Fruit fly (Drosophila melanogaster) whole organism, embryonic: ENCODE data around the gene Ccz1.

Experiments
- Ada2b ChIP-seq: fragments of 200-800 bp; sonication (Bioruptor generic); IDR thresholded peaks from 2 replicates; pipeline ENCODE4 v1.3.6; 2022; ENCODE audit warnings: missing biosample characterization, missing genetic modification characterization
- Adf1 ChIP-seq: fragments of 200-800 bp; sonication (Bioruptor generic); IDR thresholded peaks from 2 replicates; pipeline ENCODE4 v1.3.6; 2022; ENCODE audit warnings: missing biosample characterization, missing genetic modification characterization
- CG10321 ChIP-seq: fragments of 200-800 bp; sonication (Bioruptor generic); IDR thresholded peaks from 2 replicates; pipeline ENCODE4 v1.3.6; 2022; ENCODE audit warnings: missing biosample characterization, missing genetic modification characterization
- CG11696 ChIP-seq: fragments of 200-800 bp; sonication (Bioruptor generic); IDR thresholded peaks from 2 replicates; pipeline ENCODE4 v1.3.6; 2022; ENCODE audit warnings: missing biosample characterization, missing genetic modification characterization
- CG15601 ChIP-seq: fragments of 200-800 bp; sonication (Bioruptor generic); optimal IDR thresholded peaks from 3 replicates; lab custom pipeline; 2019; ENCODE audit warnings: missing biosample characterization, mild to moderate bottlenecking, missing genetic modification characterization, moderate library complexity
- CG15696 ChIP-seq: fragments of 200-800 bp; sonication (Bioruptor generic); optimal IDR thresholded peaks from 2 replicates; lab custom pipeline; 2019; ENCODE audit warnings: missing biosample characterization, mild to moderate bottlenecking, missing genetic modification characterization, moderate library complexity
- CG18619 ChIP-seq: fragments of 200-800 bp; sonication (Bioruptor generic); optimal IDR thresholded peaks from 3 replicates; lab custom pipeline; 2017; ENCODE audit warnings: missing biosample characterization, mild to moderate bottlenecking, missing genetic modification characterization
- CG31441 ChIP-seq: fragments of 200-800 bp; sonication (Bioruptor generic); IDR thresholded peaks from 2 replicates; pipeline ENCODE4 v1.3.6; 2022; ENCODE audit warnings: missing biosample characterization, missing genetic modification characterization
- CG34376 ChIP-seq: fragments of 200-800 bp; sonication (Bioruptor generic); optimal IDR thresholded peaks from 2 replicates; lab custom pipeline; 2018; ENCODE audit warnings: missing biosample characterization, mild to moderate bottlenecking, missing genetic modification characterization
- CG43689 ChIP-seq: fragments of 200-800 bp; sonication (Bioruptor generic); IDR thresholded peaks from 2 replicates; pipeline ENCODE4 v1.3.6; 2022; ENCODE audit warnings: missing biosample characterization, missing genetic modification characterization
- CG4404 ChIP-seq: fragments of 200-800 bp; sonication (Bioruptor generic); IDR thresholded peaks from 2 replicates; pipeline ENCODE4 v1.3.6; 2022; ENCODE audit warnings: missing biosample characterization, missing genetic modification characterization
- CG4424 ChIP-seq: fragments of 200-800 bp; sonication (Bioruptor generic); optimal IDR thresholded peaks from 3 replicates; lab custom pipeline; 2016; ENCODE audit warnings: missing biosample characterization, missing genetic modification characterization
- CG4854 ChIP-seq: fragments of 200-800 bp; sonication (Bioruptor generic); optimal IDR thresholded peaks from 2 replicates; lab custom pipeline; 2016; ENCODE audit warnings: missing biosample characterization, missing genetic modification characterization, inconsistent platforms
- CG6791 ChIP-seq: fragments of 200-800 bp; sonication (Bioruptor generic); IDR thresholded peaks from 3 replicates; pipeline ENCODE4 v1.3.6; 2022; ENCODE audit warnings: missing biosample characterization, missing genetic modification characterization; ENCODE audit not compliant: partially characterized antibody
- CG7963 ChIP-seq: fragments of 200-800 bp; sonication (Bioruptor generic); IDR thresholded peaks from 3 replicates; pipeline ENCODE4 v1.3.6; 2022; ENCODE audit warnings: missing biosample characterization, missing genetic modification characterization; ENCODE audit not compliant: partially characterized antibody
- CG9797 ChIP-seq: fragments of 200-800 bp; sonication (Bioruptor generic); optimal IDR thresholded peaks from 3 replicates; lab custom pipeline; 2018; ENCODE audit warnings: missing biosample characterization, mild to moderate bottlenecking, missing genetic modification characterization
- CG9932 ChIP-seq: fragments of 200-800 bp; sonication (Bioruptor generic); IDR thresholded peaks from 2 replicates; pipeline ENCODE4 v1.3.6; 2022; ENCODE audit warnings: missing biosample characterization, missing genetic modification characterization
- Camta ChIP-seq: fragments of 200-800 bp; sonication (Bioruptor generic); optimal IDR thresholded peaks from 2 replicates; lab custom pipeline; 2016; ENCODE audit warnings: missing biosample characterization, missing genetic modification characterization
- CkIIα-i1 ChIP-seq: fragments of 200-800 bp; sonication (Bioruptor generic); IDR thresholded peaks from 2 replicates; pipeline ENCODE4 v1.3.6; 2022; ENCODE audit warnings: missing biosample characterization, missing genetic modification characterization
- D19B ChIP-seq: fragments of 200-800 bp; sonication (Bioruptor generic); optimal IDR thresholded peaks from 2 replicates; lab custom pipeline; 2017; ENCODE audit warnings: missing biosample characterization, mild to moderate bottlenecking, missing genetic modification characterization
- E2f1 ChIP-seq: fragments of 200-800 bp; sonication (Bioruptor generic); IDR thresholded peaks from 2 replicates; pipeline ENCODE4 v1.3.6; 2022; ENCODE audit warnings: missing biosample characterization, missing genetic modification characterization
- Hmr ChIP-seq: fragments of 200-800 bp; sonication (Bioruptor generic); optimal IDR thresholded peaks from 3 replicates; lab custom pipeline; 2017; ENCODE audit warnings: mild to moderate bottlenecking, missing biosample characterization, missing genetic modification reagents, missing genetic modification characterization
- Kr ChIP-seq: fragments of 200-800 bp; sonication (Bioruptor generic); optimal IDR thresholded peaks from 2 replicates; lab custom pipeline; 2017; ENCODE audit warnings: missing biosample characterization, mild to moderate bottlenecking, missing genetic modification characterization
- Lim3 ChIP-seq: fragments of 200-800 bp; sonication (Bioruptor generic); IDR thresholded peaks from 2 replicates; pipeline ENCODE4 v1.3.6; 2022; ENCODE audit warnings: missing biosample characterization, missing genetic modification characterization
- NFAT ChIP-seq: fragments of 200-800 bp; sonication (Bioruptor generic); IDR thresholded peaks from 2 replicates; pipeline ENCODE4 v1.3.6; 2022; ENCODE audit warnings: missing biosample characterization, missing genetic modification characterization
- Neu2 ChIP-seq: fragments of 200-800 bp; sonication (Bioruptor generic); optimal IDR thresholded peaks from 3 replicates; lab custom pipeline; 2016; ENCODE audit warnings: missing biosample characterization, missing genetic modification characterization, borderline replicate concordance
- Nf-YA ChIP-seq: fragments of 200-800 bp; sonication (Bioruptor generic); IDR thresholded peaks from 2 replicates; pipeline ENCODE4 v1.3.6; 2022; ENCODE audit warnings: missing biosample characterization, missing genetic modification characterization
- Nf-YB ChIP-seq: fragments of 200-800 bp; sonication (Bioruptor generic); optimal IDR thresholded peaks from 3 replicates; lab custom pipeline; 2019; ENCODE audit warnings: missing biosample characterization, mild to moderate bottlenecking, missing genetic modification characterization, moderate library complexity
- Rfx ChIP-seq: fragments of 200-800 bp; sonication (Bioruptor generic); IDR thresholded peaks from 2 replicates; pipeline ENCODE4 v1.3.6; 2022; ENCODE audit warnings: missing biosample characterization, missing genetic modification characterization
- Sox100B ChIP-seq: fragments of 200-800 bp; sonication (Bioruptor generic); optimal IDR thresholded peaks from 3 replicates; lab custom pipeline; 2018; ENCODE audit warnings: missing biosample characterization, mild to moderate bottlenecking, missing genetic modification characterization
- Trl ChIP-seq, 3 experiments: fragments of >200 bp in 2 of 3; fragments of 200-800 bp in 1 of 3; sonication (Bioruptor generic) in 1 of 3; optimal IDR thresholded peaks; 2 replicates in 1 of 3; 3 replicates in 2 of 3; lab custom pipeline; 2016 to 2017; ENCODE audit warnings: missing biosample characterization in 1 of 3, missing genetic modification characterization in 1 of 3
- YL-1 ChIP-seq: fragments of 200-800 bp; sonication (Bioruptor generic); optimal IDR thresholded peaks from 3 replicates; lab custom pipeline; 2017; ENCODE audit warnings: missing biosample characterization, mild to moderate bottlenecking, missing genetic modification characterization
- ara ChIP-seq: fragments of 200-800 bp; sonication (Bioruptor generic); IDR thresholded peaks from 2 replicates; pipeline ENCODE4 v1.3.6; 2022; ENCODE audit warnings: missing biosample characterization, missing genetic modification characterization
- bowl ChIP-seq: fragments of 200-800 bp; sonication (Bioruptor generic); IDR thresholded peaks from 2 replicates; pipeline ENCODE4 v1.3.6; 2022; ENCODE audit warnings: missing biosample characterization, missing genetic modification characterization
- croc ChIP-seq: fragments of 200-800 bp; sonication (Bioruptor generic); conservative IDR thresholded peaks from 3 replicates; pipeline ENCODE4 v1.3.6; 2022; ENCODE audit warnings: missing biosample characterization, missing genetic modification characterization
- ftz-f1 ChIP-seq: fragments of 200-800 bp; sonication (Bioruptor generic); optimal IDR thresholded peaks from 2 replicates; lab custom pipeline; 2016; ENCODE audit warnings: missing biosample characterization, missing genetic modification characterization
- ken ChIP-seq: fragments of 200-800 bp; sonication (Bioruptor generic); IDR thresholded peaks from 3 replicates; pipeline ENCODE4 v1.3.6; 2022; ENCODE audit warnings: missing biosample characterization, missing genetic modification characterization
- kni ChIP-seq: fragments of 200-800 bp; sonication (Bioruptor generic); optimal IDR thresholded peaks from 3 replicates; lab custom pipeline; 2017; ENCODE audit warnings: mild to moderate bottlenecking, missing biosample characterization, missing genetic modification reagents, missing genetic modification characterization
- mirr ChIP-seq: fragments of 200-800 bp; sonication (Bioruptor generic); optimal IDR thresholded peaks from 3 replicates; lab custom pipeline; 2018; ENCODE audit warnings: missing biosample characterization, mild to moderate bottlenecking, missing genetic modification characterization
- nau ChIP-seq: fragments of 200-800 bp; sonication (Bioruptor generic); optimal IDR thresholded peaks from 3 replicates; lab custom pipeline; 2017; ENCODE audit warnings: missing biosample characterization, mild to moderate bottlenecking, missing genetic modification characterization, missing genetic modification reagents
- phol ChIP-seq: fragments of 200-800 bp; sonication (Bioruptor generic); optimal IDR thresholded peaks from 3 replicates; lab custom pipeline; 2018; ENCODE audit warnings: missing biosample characterization, mild to moderate bottlenecking, missing genetic modification characterization, moderate library complexity
- prd ChIP-seq, 3 experiments: fragments of >200 bp in 2 of 3; fragments of 200-800 bp in 1 of 3; sonication (Bioruptor generic) in 1 of 3; optimal IDR thresholded peaks in 2 of 3; IDR thresholded peaks in 1 of 3; 2 replicates in 2 of 3; 3 replicates in 1 of 3; pipeline versions ENCODE4 v1.3.6 to Lab custom; 2017 to 2022; ENCODE audit warnings: missing biosample characterization in 1 of 3, missing genetic modification characterization in 1 of 3
- slou ChIP-seq: fragments of 200-800 bp; sonication (Bioruptor generic); optimal IDR thresholded peaks from 3 replicates; lab custom pipeline; 2016; ENCODE audit warnings: missing biosample characterization, missing genetic modification characterization
- so ChIP-seq: fragments of 200-800 bp; sonication (Bioruptor generic); IDR thresholded peaks from 3 replicates; pipeline ENCODE4 v1.3.6; 2022; ENCODE audit warnings: missing biosample characterization, missing genetic modification characterization
- stc ChIP-seq: fragments of 200-800 bp; sonication (Bioruptor generic); IDR thresholded peaks from 2 replicates; pipeline ENCODE4 v1.3.6; 2022; ENCODE audit warnings: missing biosample characterization, missing genetic modification characterization
- sug ChIP-seq: fragments of 200-800 bp; optimal IDR thresholded peaks from 2 replicates; lab custom pipeline; 2019; ENCODE audit warnings: missing biosample characterization, mild to moderate bottlenecking, missing genetic modification characterization, moderate library complexity
- tap ChIP-seq: fragments of 200-800 bp; optimal IDR thresholded peaks from 3 replicates; lab custom pipeline; 2019; ENCODE audit warnings: missing biosample characterization, mild to moderate bottlenecking, missing genetic modification characterization, moderate library complexity
- ttk ChIP-seq: fragments of 200-800 bp; sonication (Bioruptor generic); IDR thresholded peaks from 2 replicates; pipeline ENCODE4 v2.1.2; 2022; ENCODE audit warnings: missing biosample characterization, missing genetic modification characterization
- usp ChIP-seq: fragments of >200 bp; optimal IDR thresholded peaks from 2 replicates; lab custom pipeline; 2017; ENCODE audit warnings: missing biosample characterization, missing genetic modification characterization
- zf30C ChIP-seq: fragments of 200-800 bp; sonication (Bioruptor generic); optimal IDR thresholded peaks from 3 replicates; lab custom pipeline; 2018; ENCODE audit warnings: missing biosample characterization, mild to moderate bottlenecking, missing genetic modification characterization

Ccz1 gene

dm6 chr3L:3902491-3903198 is 3.7 kb upstream of the Ccz1 start, which contains the start of gene Ubi-p63E (continued):
- peak; percentile 44 for TF ChIP-seq mirr (GFP tag; lab: Kevin White, UChicago)
- TF ChIP-seq CG18619 = peak; percentile 50
- peak; percentile 5 for TF ChIP-seq CG15601
- no peak for TF ChIP-seq CG11696 (GFP tag; lab: Robert Waterston, UW)
- no peak for TF ChIP-seq Nf-YA
- TF ChIP-seq ara (GFP tag; lab: Robert Waterston, UW) = no peak
- TF ChIP-seq kni (GFP tag; lab: Kevin White, UChicago) = no peak
- no peak for TF ChIP-seq so (GFP tag; lab: Robert Waterston, UW)
- TF ChIP-seq CG10321 (GFP tag; lab: Robert Waterston, UW) = no peak
- peak; percentile 59 for TF ChIP-seq CG15696 (tag; lab: Kevin White, UChicago)
- TF ChIP-seq Hmr = peak; percentile 46
- TF ChIP-seq ken (GFP tag; lab: Robert Waterston, UW) = no peak
- TF ChIP-seq croc (GFP tag; lab: Robert Waterston, UW) = peak; percentile 54; the same call in 2 of the 3 replicates
- no peak for TF ChIP-seq CG6791 (GFP tag; lab: Robert Waterston, UW)
- TF ChIP-seq YL-1 (GFP tag; lab: Kevin White, UChicago) = peak; percentile 86
- TF ChIP-seq Lim3 (GFP tag; lab: Robert Waterston, UW) = no peak
- TF ChIP-seq ttk (GFP tag; lab: Robert Waterston, UW) = no peak
- TF ChIP-seq sug (tag; lab: Kevin White, UChicago) = peak; percentile 12
- TF ChIP-seq Camta (GFP tag; lab: Kevin White, UChicago) = peak; percentile 61
- TF ChIP-seq stc (GFP tag; lab: Robert Waterston, UW) = no peak
- TF ChIP-seq CG4424 = peak; percentile 67
- no peak for TF ChIP-seq Ada2b
- no peak for TF ChIP-seq Kr (GFP tag; lab: Kevin White, UChicago)
- no peak for TF ChIP-seq nau (GFP tag; lab: Kevin White, UChicago)
- TF ChIP-seq CG34376 (GFP tag; lab: Kevin White, UChicago) = peak; percentile 66
- TF ChIP-seq bowl (GFP tag; lab: Robert Waterston, UW) = no peak
- TF ChIP-seq CG31441 (GFP tag; lab: Robert Waterston, UW) = no peak
- no peak for TF ChIP-seq CG43689 (GFP tag; lab: Robert Waterston, UW)
- no peak for TF ChIP-seq CG7963 (GFP tag; lab: Robert Waterston, UW)
- TF ChIP-seq zf30C = peak; percentile 98
- peak; percentile 16 for TF ChIP-seq tap (tag; lab: Kevin White, UChicago)
- TF ChIP-seq CG4854 (GFP tag; lab: Kevin White, UChicago) = peak; percentile 13
- TF ChIP-seq CG4404 = no peak
- TF ChIP-seq slou (GFP tag; lab: Kevin White, UChicago) = peak; percentile 15
- no peak for TF ChIP-seq Adf1 (GFP tag; lab: Robert Waterston, UW)
- TF ChIP-seq CkIIα-i1 (GFP tag; lab: Robert Waterston, UW) = no peak
- TF ChIP-seq E2f1 (GFP tag; lab: Robert Waterston, UW) = no peak
- TF ChIP-seq Trl (optimal IDR thresholded peaks at IDR 0.05; lab: Kevin White, UChicago) = no peak
- TF ChIP-seq Trl (GFP tag; optimal IDR thresholded peaks at IDR 0.05; lab: Kevin White, UChicago) = peak; percentile 71
- TF ChIP-seq CG9797 (GFP tag; lab: Kevin White, UChicago) = peak; percentile 51
- peak; percentile 82 for TF ChIP-seq ftz-f1 (GFP tag; lab: Kevin White, UChicago)
- no peak for TF ChIP-seq D19B (GFP tag; lab: Kevin White, UChicago)
- TF ChIP-seq phol (tag; lab: Kevin White, UChicago) = peak; percentile 47
- no peak for TF ChIP-seq NFAT
- TF ChIP-seq prd (optimal IDR thresholded peaks at IDR 0.05; lab: Kevin White, UChicago) = no peak
- TF ChIP-seq prd (GFP tag; IDR thresholded peaks at IDR 0.05; lab: Robert Waterston, UW) = no peak
- peak; percentile 35 for TF ChIP-seq Nf-YB
- TF ChIP-seq Neu2 = peak; percentile 22
- no peak for TF ChIP-seq usp (GFP tag; lab: Kevin White, UChicago)
- TF ChIP-seq Rfx (GFP tag; lab: Robert Waterston, UW) = no peak
- peak; percentile 65 for TF ChIP-seq Sox100B (GFP tag; lab: Kevin White, UChicago)
- no peak for TF ChIP-seq CG9932
